Worm (Caenorhabditis elegans): ENCODE measurements around the gene Y57G7A.1.

Gene Y57G7A.1

ce11 chrII:1343748-1344147 is 45.5 kb downstream of the Y57G7A.1 start:
- TF ChIP-seq lir-1 (GFP tag; conservative IDR thresholded peaks at IDR 0.05) (no peak), egrh-3 (GFP tag; IDR thresholded peaks at IDR 0.05) (no peak), B0035.1 (tag; optimal IDR thresholded peaks at IDR 0.05) (no peak), snpc-4 (GFP tag; optimal IDR thresholded peaks at IDR 0.05) (no peak), snpc-4 (tag; optimal IDR thresholded peaks at IDR 0.05) (no peak), let-607 (tag; optimal IDR thresholded peaks at IDR 0.05) (no peak), egl-44 (GFP tag; IDR thresholded peaks at IDR 0.05) (no peak), K11D2.4 (GFP tag; IDR thresholded peaks at IDR 0.05) (no peak), lin-26 (GFP tag; IDR thresholded peaks at IDR 0.05) (no peak), nhr-90 (tag; optimal IDR thresholded peaks at IDR 0.05) (no peak), xnd-1 (tag; optimal IDR thresholded peaks at IDR 0.05) (no peak), madf-3 (GFP tag; IDR thresholded peaks at IDR 0.05) (no peak), bed-1 (GFP tag; IDR thresholded peaks at IDR 0.05) (no peak), aptf-2 (GFP tag; conservative IDR thresholded peaks at IDR 0.05) (no peak), hmg-20 (GFP tag; IDR thresholded peaks at IDR 0.05) (no peak), K12H6.12 (tag; optimal IDR thresholded peaks at IDR 0.05) (no peak), mxl-1 (tag; optimal IDR thresholded peaks at IDR 0.05) (no peak), atf-7 (tag; optimal IDR thresholded peaks at IDR 0.05) (no peak)

DNA sequence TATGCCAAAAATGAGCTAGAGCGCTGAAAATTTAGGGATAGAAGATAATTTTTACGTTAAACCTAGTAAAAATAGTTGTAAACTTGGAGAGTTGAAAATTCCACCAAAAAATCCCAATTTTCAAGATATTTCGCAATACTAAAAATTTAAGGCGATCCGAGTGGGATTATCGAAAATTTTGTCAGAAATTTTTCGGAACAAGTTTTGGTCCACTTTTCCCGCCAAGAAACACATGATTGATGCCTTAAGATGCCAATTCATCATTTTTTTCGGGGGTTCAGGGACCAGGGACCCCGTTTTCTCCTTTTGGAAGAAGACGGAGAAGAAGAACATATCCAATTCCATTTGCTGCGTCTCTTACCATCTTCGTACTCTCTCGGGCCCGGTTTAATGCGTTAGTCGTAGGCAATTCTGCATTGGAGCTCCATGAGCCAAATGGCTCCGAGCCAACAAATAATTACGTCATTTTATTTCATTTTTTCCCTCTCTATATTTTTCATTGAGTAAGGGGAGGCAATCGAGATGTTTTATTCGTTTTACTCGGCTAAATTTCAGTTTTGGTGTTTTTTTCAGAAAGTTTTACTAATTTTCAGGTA is 46.4 kb downstream of the Y57G7A.1 start:
- TF ChIP-seq die-1 (tag; optimal IDR thresholded peaks at IDR 0.05) = no peak
- peak; percentile 75 for TF ChIP-seq cebp-1 (GFP tag; IDR thresholded peaks at IDR 0.05)
- peak; percentile 95 for TF ChIP-seq cebp-1 (tag; optimal IDR thresholded peaks at IDR 0.05)
